Fruit fly (Drosophila melanogaster) whole organism, embryonic: ENCODE data around the gene dmGlut.

Experiments used
- Atf-2 ChIP-seq: fragments of 200-800 bp; sonication (Bioruptor generic); optimal IDR thresholded peaks from 2 replicates; lab custom pipeline; 2016; ENCODE audit warnings: missing biosample characterization, missing genetic modification characterization
- BtbVII ChIP-seq: fragments of 200-800 bp; sonication (Bioruptor generic); optimal IDR thresholded peaks from 3 replicates; lab custom pipeline; 2017; ENCODE audit warnings: missing biosample characterization, mild to moderate bottlenecking, missing genetic modification characterization
- CG10565 ChIP-seq: fragments of 200-800 bp; sonication (Bioruptor generic); optimal IDR thresholded peaks from 3 replicates; lab custom pipeline; 2016; ENCODE audit warnings: missing biosample characterization, mild to moderate bottlenecking, missing genetic modification characterization
- CG10979 ChIP-seq: fragments of 200-800 bp; sonication (Bioruptor generic); optimal IDR thresholded peaks from 2 replicates; lab custom pipeline; 2018; ENCODE audit warnings: missing biosample characterization, mild to moderate bottlenecking, missing genetic modification characterization, moderate library complexity
- CG11398 ChIP-seq: fragments of 200-800 bp; sonication (Bioruptor generic); optimal IDR thresholded peaks from 2 replicates; lab custom pipeline; 2016; ENCODE audit warnings: missing biosample characterization, missing genetic modification characterization
- CG11560 ChIP-seq: fragments of 200-800 bp; sonication (Bioruptor generic); IDR thresholded peaks from 3 replicates; pipeline ENCODE4 v1.3.6; 2022; ENCODE audit warnings: missing biosample characterization, missing genetic modification characterization
- CG15011 ChIP-seq: fragments of 200-800 bp; sonication (Bioruptor generic); optimal IDR thresholded peaks from 3 replicates; lab custom pipeline; 2018; ENCODE audit warnings: missing biosample characterization, mild to moderate bottlenecking, missing genetic modification characterization
- CG18619 ChIP-seq: fragments of 200-800 bp; sonication (Bioruptor generic); optimal IDR thresholded peaks from 3 replicates; lab custom pipeline; 2017; ENCODE audit warnings: missing biosample characterization, mild to moderate bottlenecking, missing genetic modification characterization
- CG2889 ChIP-seq: fragments of 200-800 bp; sonication (Bioruptor generic); IDR thresholded peaks from 3 replicates; pipeline ENCODE4 v1.3.6; 2022; ENCODE audit warnings: missing biosample characterization, missing genetic modification characterization
- CG30020 ChIP-seq: fragments of 200-800 bp; optimal IDR thresholded peaks from 2 replicates; lab custom pipeline; 2019; ENCODE audit warnings: missing biosample characterization, mild to moderate bottlenecking, missing genetic modification characterization, moderate library complexity
- CG3163 ChIP-seq: fragments of 200-800 bp; sonication (Bioruptor generic); optimal IDR thresholded peaks from 3 replicates; lab custom pipeline; 2016; ENCODE audit warnings: missing biosample characterization, missing genetic modification characterization
- CG32772 ChIP-seq: fragments of 200-800 bp; sonication (Bioruptor generic); IDR thresholded peaks from 2 replicates; pipeline ENCODE4 v1.3.6; 2022; ENCODE audit warnings: missing biosample characterization, missing genetic modification characterization
- CG4328 ChIP-seq: fragments of 200-800 bp; sonication (Bioruptor generic); optimal IDR thresholded peaks from 3 replicates; lab custom pipeline; 2017; ENCODE audit warnings: missing biosample characterization, missing genetic modification reagents, missing genetic modification characterization
- CG4404 ChIP-seq: fragments of 200-800 bp; sonication (Bioruptor generic); IDR thresholded peaks from 2 replicates; pipeline ENCODE4 v1.3.6; 2022; ENCODE audit warnings: missing biosample characterization, missing genetic modification characterization
- CG7963 ChIP-seq: fragments of 200-800 bp; sonication (Bioruptor generic); IDR thresholded peaks from 3 replicates; pipeline ENCODE4 v1.3.6; 2022; ENCODE audit warnings: missing biosample characterization, missing genetic modification characterization; ENCODE audit not compliant: partially characterized antibody
- D ChIP-seq, 2 experiments: fragments of 200-800 bp in 1 of 2; fragments of >200 bp in 1 of 2; sonication (Bioruptor generic) in 1 of 2; optimal IDR thresholded peaks; 2 replicates in 1 of 2; 3 replicates in 1 of 2; lab custom pipeline; 2017; ENCODE audit warnings: mild to moderate bottlenecking in 1 of 2, missing biosample characterization in 1 of 2, missing genetic modification characterization in 1 of 2, missing genetic modification reagents in 1 of 2
- Deaf1 ChIP-seq: fragments of 200-800 bp; optimal IDR thresholded peaks from 3 replicates; lab custom pipeline; 2019; ENCODE audit warnings: missing biosample characterization, mild to moderate bottlenecking, missing genetic modification characterization, moderate library complexity
- Drgx ChIP-seq: fragments of 200-800 bp; sonication (Bioruptor generic); IDR thresholded peaks from 2 replicates; pipeline ENCODE4 v1.3.6; 2022; ENCODE audit warnings: missing biosample characterization, missing genetic modification characterization
- E2f1 ChIP-seq: fragments of 200-800 bp; sonication (Bioruptor generic); IDR thresholded peaks from 2 replicates; pipeline ENCODE4 v1.3.6; 2022; ENCODE audit warnings: missing biosample characterization, missing genetic modification characterization
- Ets97D ChIP-seq: fragments of 200-800 bp; sonication (Bioruptor generic); optimal IDR thresholded peaks from 3 replicates; lab custom pipeline; 2016; ENCODE audit warnings: missing biosample characterization, missing genetic modification characterization
- HLH4C ChIP-seq: fragments of 200-800 bp; sonication (Bioruptor generic); IDR thresholded peaks from 3 replicates; pipeline ENCODE4 v1.3.6; 2022; ENCODE audit warnings: missing biosample characterization, missing genetic modification characterization; ENCODE audit not compliant: partially characterized antibody
- Jarid2 ChIP-seq: fragments of 200-800 bp; sonication (Bioruptor generic); optimal IDR thresholded peaks from 3 replicates; lab custom pipeline; 2017; ENCODE audit warnings: mild to moderate bottlenecking, missing biosample characterization, missing genetic modification reagents, missing genetic modification characterization
- NC2α ChIP-seq: fragments of 200-800 bp; sonication (Bioruptor generic); optimal IDR thresholded peaks from 2 replicates; lab custom pipeline; 2016; ENCODE audit warnings: missing biosample characterization, missing genetic modification characterization
- Oaz ChIP-seq: fragments of 200-800 bp; sonication (Bioruptor generic); IDR thresholded peaks from 2 replicates; pipeline ENCODE4 v1.3.6; 2022; ENCODE audit warnings: missing biosample characterization, missing genetic modification characterization
- Vsx1 ChIP-seq: fragments of 200-800 bp; sonication (Bioruptor generic); optimal IDR thresholded peaks from 2 replicates; lab custom pipeline; 2017; ENCODE audit warnings: missing biosample characterization, mild to moderate bottlenecking, missing genetic modification characterization, missing genetic modification reagents
- YL-1 ChIP-seq: fragments of 200-800 bp; sonication (Bioruptor generic); optimal IDR thresholded peaks from 3 replicates; lab custom pipeline; 2017; ENCODE audit warnings: missing biosample characterization, mild to moderate bottlenecking, missing genetic modification characterization
- bab2 ChIP-seq: fragments of 200-800 bp; sonication (Bioruptor generic); optimal IDR thresholded peaks from 2 replicates; lab custom pipeline; 2016; ENCODE audit warnings: missing biosample characterization, missing genetic modification characterization
- bbx ChIP-seq: fragments of 200-800 bp; sonication (Bioruptor generic); IDR thresholded peaks from 2 replicates; pipeline ENCODE4 v1.3.6; 2022; ENCODE audit warnings: missing biosample characterization, missing genetic modification characterization; ENCODE audit not compliant: partially characterized antibody
- br ChIP-seq: fragments of >200 bp; optimal IDR thresholded peaks from 2 replicates; lab custom pipeline; 2017
- btn ChIP-seq: fragments of 200-800 bp; sonication (Bioruptor generic); optimal IDR thresholded peaks from 2 replicates; lab custom pipeline; 2016; ENCODE audit warnings: missing biosample characterization, missing genetic modification characterization
- chif ChIP-seq, 2 experiments: fragments of 200-800 bp; sonication (Bioruptor generic); optimal IDR thresholded peaks; 3 replicates each; lab custom pipeline; 2016; ENCODE audit warnings: missing biosample characterization in 2 of 2, missing genetic modification characterization in 2 of 2
- disco-r ChIP-seq: fragments of 200-800 bp; sonication (Bioruptor generic); optimal IDR thresholded peaks from 2 replicates; lab custom pipeline; 2016; ENCODE audit warnings: missing biosample characterization, missing genetic modification characterization
- fd3F ChIP-seq: fragments of 200-800 bp; sonication (Bioruptor generic); optimal IDR thresholded peaks from 2 replicates; lab custom pipeline; 2018; ENCODE audit warnings: missing biosample characterization, mild to moderate bottlenecking, missing genetic modification characterization, moderate library complexity
- hb ChIP-seq: fragments of 200-800 bp; sonication (Bioruptor generic); IDR thresholded peaks from 3 replicates; pipeline ENCODE4 v1.3.6; 2022; ENCODE audit warnings: missing biosample characterization, missing genetic modification characterization; ENCODE audit not compliant: partially characterized antibody
- insv ChIP-seq, 2 experiments: fragments of 200-800 bp; sonication (Bioruptor generic); optimal IDR thresholded peaks; 3 replicates each; lab custom pipeline; 2016 to 2018; ENCODE audit warnings: missing biosample characterization in 2 of 2, missing genetic modification characterization in 2 of 2
- inv ChIP-seq: fragments of 200-800 bp; sonication (Bioruptor generic); IDR thresholded peaks from 2 replicates; pipeline ENCODE4 v1.3.6; 2022; ENCODE audit warnings: missing biosample characterization, missing genetic modification characterization; ENCODE audit not compliant: partially characterized antibody
- phol ChIP-seq: fragments of 200-800 bp; sonication (Bioruptor generic); optimal IDR thresholded peaks from 3 replicates; lab custom pipeline; 2018; ENCODE audit warnings: missing biosample characterization, mild to moderate bottlenecking, missing genetic modification characterization, moderate library complexity
- scrt ChIP-seq: fragments of 200-800 bp; sonication (Bioruptor generic); optimal IDR thresholded peaks from 2 replicates; lab custom pipeline; 2018; ENCODE audit warnings: missing biosample characterization, mild to moderate bottlenecking, missing genetic modification characterization, moderate library complexity
- sd ChIP-seq: fragments of 200-800 bp; sonication (Bioruptor generic); optimal IDR thresholded peaks from 3 replicates; lab custom pipeline; 2018; ENCODE audit warnings: missing biosample characterization, mild to moderate bottlenecking, missing genetic modification characterization, moderate library complexity
- sim ChIP-seq: fragments of 200-800 bp; sonication (Bioruptor generic); IDR thresholded peaks from 2 replicates; pipeline ENCODE4 v1.3.6; 2022; ENCODE audit warnings: missing biosample characterization, missing genetic modification characterization
- slou ChIP-seq: fragments of 200-800 bp; sonication (Bioruptor generic); optimal IDR thresholded peaks from 3 replicates; lab custom pipeline; 2016; ENCODE audit warnings: missing biosample characterization, missing genetic modification characterization
- tll ChIP-seq, 2 experiments: fragments of 200-800 bp in 1 of 2; fragments of >200 bp in 1 of 2; sonication (Bioruptor generic) in 1 of 2; optimal IDR thresholded peaks; 2 replicates each; lab custom pipeline; 2017 to 2019; ENCODE audit warnings: missing biosample characterization in 2 of 2, missing genetic modification characterization in 2 of 2, mild to moderate bottlenecking in 1 of 2, moderate library complexity in 1 of 2
- tna ChIP-seq: fragments of 200-800 bp; sonication (Bioruptor generic); IDR thresholded peaks from 2 replicates; pipeline ENCODE4 v1.3.6; 2022; ENCODE audit warnings: missing biosample characterization, missing genetic modification characterization; ENCODE audit not compliant: partially characterized antibody
- ttk ChIP-seq: fragments of 200-800 bp; sonication (Bioruptor generic); IDR thresholded peaks from 2 replicates; pipeline ENCODE4 v2.1.2; 2022; ENCODE audit warnings: missing biosample characterization, missing genetic modification characterization
- tup ChIP-seq: fragments of 200-800 bp; sonication (Bioruptor generic); optimal IDR thresholded peaks from 2 replicates; lab custom pipeline; 2016; ENCODE audit warnings: missing biosample characterization, mild to moderate bottlenecking, missing genetic modification characterization, moderate library complexity
- wor ChIP-seq: fragments of 200-800 bp; sonication (Bioruptor generic); IDR thresholded peaks from 2 replicates; pipeline ENCODE4 v1.3.6; 2022; ENCODE audit warnings: missing biosample characterization, missing genetic modification characterization
- zen ChIP-seq: fragments of 200-800 bp; sonication (Bioruptor generic); optimal IDR thresholded peaks from 3 replicates; lab custom pipeline; 2018; ENCODE audit warnings: missing biosample characterization, mild to moderate bottlenecking, missing genetic modification characterization, moderate library complexity
- zen2 ChIP-seq: fragments of 200-800 bp; sonication (Bioruptor generic); IDR thresholded peaks from 3 replicates; pipeline ENCODE4 v1.3.6; 2022; ENCODE audit warnings: missing biosample characterization, missing genetic modification characterization; ENCODE audit not compliant: partially characterized antibody

The dmGlut gene

DNA sequence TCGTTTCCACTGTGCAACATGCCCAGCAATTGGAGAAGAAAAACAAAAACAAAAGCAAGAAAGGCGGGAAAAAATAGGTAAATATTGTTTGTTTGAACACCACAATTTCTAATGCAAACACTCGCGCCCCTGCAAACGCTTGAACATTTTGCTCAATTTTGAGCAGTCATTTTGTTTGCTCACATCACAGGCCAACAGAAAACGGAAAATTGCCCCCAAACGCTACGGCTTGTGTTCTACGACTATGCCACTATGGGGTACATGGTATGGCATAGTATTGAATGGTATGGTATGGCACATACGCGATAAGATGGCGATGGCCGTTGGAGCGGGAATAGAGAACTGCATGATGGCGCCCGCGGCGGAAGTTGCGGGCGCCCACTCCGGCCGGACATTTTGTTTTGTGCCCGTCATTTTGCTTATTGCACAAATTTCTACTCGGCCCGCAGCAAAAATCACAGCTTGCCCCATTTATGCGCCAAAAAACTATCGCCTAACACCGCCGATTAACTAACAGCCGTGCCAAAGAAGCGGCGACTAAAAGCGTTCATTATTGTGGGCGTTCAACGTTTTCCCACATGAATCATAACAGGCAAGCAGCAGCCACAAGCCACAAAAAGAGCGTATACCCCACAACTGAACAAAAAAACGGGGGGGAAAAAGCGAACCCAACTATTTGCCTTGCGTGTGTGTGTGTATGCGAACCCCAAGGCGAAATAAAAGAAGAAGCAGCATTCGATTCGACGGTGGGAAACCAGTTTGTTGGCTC, 22.8 kb upstream of the dmGlut start (continued):
- no peak for TF ChIP-seq zen2
- TF ChIP-seq tup (GFP tag; lab: Kevin White, UChicago): peak; percentile 46
- TF ChIP-seq phol (tag; lab: Kevin White, UChicago): peak; percentile 74
- TF ChIP-seq NC2α (GFP tag; lab: Kevin White, UChicago): peak; percentile 72
- TF ChIP-seq hb: no peak
- no peak for TF ChIP-seq inv
- TF ChIP-seq Deaf1 (tag; lab: Kevin White, UChicago): no peak
- TF ChIP-seq CG2889 (GFP tag; lab: Robert Waterston, UW): no peak
- no peak for TF ChIP-seq CG11560 (tag; lab: Robert Waterston, UW)
- TF ChIP-seq tna: no peak
- peak; percentile 32 for TF ChIP-seq Ets97D (GFP tag; lab: Kevin White, UChicago)
- TF ChIP-seq zen: no peak
- TF ChIP-seq YL-1 (GFP tag; lab: Kevin White, UChicago): peak; percentile 61
- no peak for TF ChIP-seq wor (GFP tag; lab: Robert Waterston, UW)
- no peak for TF ChIP-seq CG7963 (GFP tag; lab: Robert Waterston, UW)
- no peak for TF ChIP-seq fd3F (GFP tag; lab: Kevin White, UChicago)
- no peak for TF ChIP-seq Oaz (GFP tag; lab: Robert Waterston, UW)
- no peak for TF ChIP-seq insv (GFP tag; optimal IDR thresholded peaks at IDR 0.05; lab: Kevin White, UChicago)
- TF ChIP-seq CG4404 (GFP tag; lab: Robert Waterston, UW): no peak
- TF ChIP-seq CG10979: peak; percentile 24
- TF ChIP-seq Drgx (GFP tag; lab: Robert Waterston, UW): no peak
- TF ChIP-seq ttk (GFP tag; lab: Robert Waterston, UW): no peak
- peak; percentile 2 for TF ChIP-seq disco-r
- TF ChIP-seq tll (GFP tag; optimal IDR thresholded peaks at IDR 0.05; lab: Kevin White, UChicago): no peak
- peak; percentile 100 for TF ChIP-seq sd (tag; lab: Kevin White, UChicago)
- peak; percentile 5 for TF ChIP-seq Atf-2 (GFP tag; lab: Kevin White, UChicago)
- TF ChIP-seq CG30020 (tag; lab: Kevin White, UChicago): no peak
- TF ChIP-seq CG10565: no peak
- TF ChIP-seq BtbVII (GFP tag; lab: Kevin White, UChicago): peak; percentile 74
- no peak for TF ChIP-seq br (lab: Kevin White, UChicago)
- TF ChIP-seq slou (GFP tag; lab: Kevin White, UChicago): no peak
- no peak for TF ChIP-seq CG32772 (GFP tag; lab: Robert Waterston, UW)
- peak; percentile 79 for TF ChIP-seq CG4328 (GFP tag; lab: Kevin White, UChicago)
- TF ChIP-seq CG3163 (GFP tag; lab: Kevin White, UChicago): no peak
- TF ChIP-seq bbx (GFP tag; lab: Robert Waterston, UW): no peak
- TF ChIP-seq Jarid2 (GFP tag; lab: Kevin White, UChicago): peak; percentile 56
- TF ChIP-seq Vsx1: peak; percentile 88
- peak; percentile 27 to 42 for TF ChIP-seq chif (GFP tag; optimal IDR thresholded peaks at IDR 0.05; lab: Kevin White, UChicago)
- no peak for TF ChIP-seq D (optimal IDR thresholded peaks at IDR 0.05; lab: Kevin White, UChicago)
- peak; percentile 75 for TF ChIP-seq D (GFP tag; optimal IDR thresholded peaks at IDR 0.05; lab: Kevin White, UChicago)
- TF ChIP-seq CG18619 (GFP tag; lab: Kevin White, UChicago): peak; percentile 79
- peak; percentile 56 for TF ChIP-seq bab2 (GFP tag; lab: Kevin White, UChicago)
- no peak for TF ChIP-seq sim (GFP tag; lab: Robert Waterston, UW)
- peak; percentile 86 for TF ChIP-seq CG11398 (GFP tag; lab: Kevin White, UChicago)
- TF ChIP-seq scrt: no peak
- peak; percentile 12 for TF ChIP-seq btn
- TF ChIP-seq HLH4C (GFP tag; lab: Robert Waterston, UW): no peak
- TF ChIP-seq CG15011: peak; percentile 55
- no peak for TF ChIP-seq E2f1
